Fruit fly (Drosophila melanogaster) whole organism, embryonic: ENCODE data around the gene E2f2.

Experiments used
- CG11093 ChIP-seq: fragments of 200-800 bp; sonication (Bioruptor generic); IDR thresholded peaks from 3 replicates; pipeline ENCODE4 v1.3.6; 2022; ENCODE audit warnings: missing biosample characterization, missing genetic modification characterization
- CG13287 ChIP-seq: fragments of 200-800 bp; sonication (Bioruptor generic); IDR thresholded peaks from 2 replicates; pipeline ENCODE4 v1.3.6; 2022; ENCODE audit warnings: missing biosample characterization, missing genetic modification characterization; ENCODE audit not compliant: partially characterized antibody
- CG13624 ChIP-seq: fragments of 200-800 bp; sonication (Bioruptor generic); optimal IDR thresholded peaks from 2 replicates; lab custom pipeline; 2016; ENCODE audit warnings: missing biosample characterization, missing genetic modification characterization
- CG14667 ChIP-seq: fragments of 200-800 bp; sonication (Bioruptor generic); IDR thresholded peaks from 2 replicates; pipeline ENCODE4 v1.3.6; 2022; ENCODE audit warnings: missing biosample characterization, missing genetic modification characterization
- CG15601 ChIP-seq: fragments of 200-800 bp; sonication (Bioruptor generic); optimal IDR thresholded peaks from 3 replicates; lab custom pipeline; 2019; ENCODE audit warnings: missing biosample characterization, mild to moderate bottlenecking, missing genetic modification characterization, moderate library complexity
- CG2116 ChIP-seq: fragments of 200-800 bp; sonication (Bioruptor generic); optimal IDR thresholded peaks from 3 replicates; lab custom pipeline; 2018; ENCODE audit warnings: missing biosample characterization, mild to moderate bottlenecking, missing genetic modification characterization
- CG30020 ChIP-seq: fragments of 200-800 bp; optimal IDR thresholded peaks from 2 replicates; lab custom pipeline; 2019; ENCODE audit warnings: missing biosample characterization, mild to moderate bottlenecking, missing genetic modification characterization, moderate library complexity
- CG30431 ChIP-seq: fragments of 200-800 bp; sonication (Bioruptor generic); optimal IDR thresholded peaks from 2 replicates; lab custom pipeline; 2017; ENCODE audit warnings: missing biosample characterization, missing genetic modification characterization
- CG3281 ChIP-seq: fragments of 200-800 bp; sonication (Bioruptor generic); optimal IDR thresholded peaks from 3 replicates; lab custom pipeline; 2017; ENCODE audit warnings: missing biosample characterization, mild to moderate bottlenecking, missing genetic modification characterization
- CG4282 ChIP-seq: fragments of 200-800 bp; sonication (Bioruptor generic); optimal IDR thresholded peaks from 2 replicates; lab custom pipeline; 2016; ENCODE audit warnings: missing biosample characterization, missing genetic modification characterization
- CG43689 ChIP-seq: fragments of 200-800 bp; sonication (Bioruptor generic); IDR thresholded peaks from 2 replicates; pipeline ENCODE4 v1.3.6; 2022; ENCODE audit warnings: missing biosample characterization, missing genetic modification characterization
- CG7556 ChIP-seq: fragments of 200-800 bp; sonication (Bioruptor generic); optimal IDR thresholded peaks from 2 replicates; lab custom pipeline; 2017; ENCODE audit warnings: missing biosample characterization, mild to moderate bottlenecking, missing genetic modification characterization
- CG7839 ChIP-seq: fragments of 200-800 bp; sonication (Bioruptor generic); optimal IDR thresholded peaks from 3 replicates; lab custom pipeline; 2018; ENCODE audit warnings: missing biosample characterization, mild to moderate bottlenecking, missing genetic modification characterization, moderate library complexity
- CG9876 ChIP-seq: fragments of 200-800 bp; sonication (Bioruptor generic); optimal IDR thresholded peaks from 2 replicates; lab custom pipeline; 2016; ENCODE audit warnings: missing biosample characterization, missing genetic modification characterization
- Dref ChIP-seq: fragments of 200-800 bp; sonication (Bioruptor generic); IDR thresholded peaks from 2 replicates; pipeline ENCODE4 v1.3.6; 2022; ENCODE audit warnings: missing biosample characterization, missing genetic modification characterization
- Hr3 ChIP-seq: fragments of 200-800 bp; sonication (Bioruptor generic); optimal IDR thresholded peaks from 3 replicates; lab custom pipeline; 2016; ENCODE audit warnings: missing biosample characterization, missing genetic modification characterization
- Jarid2 ChIP-seq: fragments of 200-800 bp; sonication (Bioruptor generic); optimal IDR thresholded peaks from 3 replicates; lab custom pipeline; 2017; ENCODE audit warnings: mild to moderate bottlenecking, missing biosample characterization, missing genetic modification reagents, missing genetic modification characterization
- Lim3 ChIP-seq: fragments of 200-800 bp; sonication (Bioruptor generic); IDR thresholded peaks from 2 replicates; pipeline ENCODE4 v1.3.6; 2022; ENCODE audit warnings: missing biosample characterization, missing genetic modification characterization
- MESR4 ChIP-seq: fragments of 200-800 bp; sonication (Bioruptor generic); optimal IDR thresholded peaks from 2 replicates; lab custom pipeline; 2018; ENCODE audit warnings: missing biosample characterization, mild to moderate bottlenecking, missing genetic modification characterization, moderate library complexity
- Med ChIP-seq: fragments of 200-800 bp; sonication (Bioruptor generic); peaks from one replicate; lab custom pipeline; 2016; ENCODE audit warnings: missing biosample characterization, missing genetic modification characterization, mild to moderate bottlenecking, inconsistent platforms, moderate library complexity
- Optix ChIP-seq: fragments of 200-800 bp; sonication (Bioruptor generic); IDR thresholded peaks from 3 replicates; pipeline ENCODE4 v1.3.6; 2022; ENCODE audit warnings: missing biosample characterization, missing genetic modification characterization
- Poxn ChIP-seq: fragments of 200-800 bp; sonication (Bioruptor generic); IDR thresholded peaks from 2 replicates; pipeline ENCODE4 v1.3.6; 2022; ENCODE audit warnings: missing biosample characterization, missing genetic modification characterization
- Sox100B ChIP-seq: fragments of 200-800 bp; sonication (Bioruptor generic); optimal IDR thresholded peaks from 3 replicates; lab custom pipeline; 2018; ENCODE audit warnings: missing biosample characterization, mild to moderate bottlenecking, missing genetic modification characterization
- Taf1 ChIP-seq: fragments of 200-800 bp; sonication (Bioruptor generic); IDR thresholded peaks from 2 replicates; pipeline ENCODE4 v1.3.6; 2022; ENCODE audit warnings: missing biosample characterization, missing genetic modification characterization
- Vsx1 ChIP-seq: fragments of 200-800 bp; sonication (Bioruptor generic); optimal IDR thresholded peaks from 2 replicates; lab custom pipeline; 2017; ENCODE audit warnings: missing biosample characterization, mild to moderate bottlenecking, missing genetic modification characterization, missing genetic modification reagents
- Xbp1 ChIP-seq: fragments of 200-800 bp; sonication (Bioruptor generic); optimal IDR thresholded peaks from 3 replicates; lab custom pipeline; 2016; ENCODE audit warnings: missing biosample characterization, mild to moderate bottlenecking, missing genetic modification characterization
- abd-A ChIP-seq: fragments of 200-800 bp; sonication (Bioruptor generic); optimal IDR thresholded peaks from 3 replicates; lab custom pipeline; 2019; ENCODE audit warnings: missing biosample characterization, mild to moderate bottlenecking, missing genetic modification characterization, moderate library complexity
- aop ChIP-seq: fragments of 200-800 bp; sonication (Bioruptor generic); IDR thresholded peaks from 2 replicates; pipeline ENCODE4 v1.3.6; 2022; ENCODE audit warnings: missing biosample characterization, missing genetic modification characterization
- bsh ChIP-seq, 2 experiments: fragments of 200-800 bp; sonication (Bioruptor generic); optimal IDR thresholded peaks; 2 replicates each; lab custom pipeline; 2017 to 2018; ENCODE audit warnings: mild to moderate bottlenecking in 2 of 2, missing biosample characterization in 2 of 2, missing genetic modification characterization in 2 of 2, moderate library complexity in 1 of 2
- caup ChIP-seq: fragments of 200-800 bp; sonication (Bioruptor generic); optimal IDR thresholded peaks from 3 replicates; lab custom pipeline; 2017; ENCODE audit warnings: missing biosample characterization, mild to moderate bottlenecking, missing genetic modification characterization, moderate library complexity; ENCODE audit not compliant: severe bottlenecking
- crp ChIP-seq, 2 experiments: fragments of 200-800 bp; sonication (Bioruptor generic); optimal IDR thresholded peaks; 2 replicates in 1 of 2; 3 replicates in 1 of 2; lab custom pipeline; 2017; ENCODE audit warnings: missing biosample characterization in 2 of 2, missing genetic modification characterization in 2 of 2, mild to moderate bottlenecking in 1 of 2, moderate library complexity in 1 of 2
- danr ChIP-seq: fragments of 200-800 bp; sonication (Bioruptor generic); IDR thresholded peaks from 2 replicates; pipeline ENCODE4 v1.3.6; 2022; ENCODE audit warnings: missing biosample characterization, missing genetic modification characterization
- dm ChIP-seq: fragments of 200-800 bp; sonication (Bioruptor generic); optimal IDR thresholded peaks from 3 replicates; lab custom pipeline; 2016; ENCODE audit warnings: missing biosample characterization, missing genetic modification characterization
- fd3F ChIP-seq: fragments of 200-800 bp; sonication (Bioruptor generic); optimal IDR thresholded peaks from 2 replicates; lab custom pipeline; 2018; ENCODE audit warnings: missing biosample characterization, mild to moderate bottlenecking, missing genetic modification characterization, moderate library complexity
- gem ChIP-seq: fragments of 200-800 bp; sonication (Bioruptor generic); optimal IDR thresholded peaks from 2 replicates; lab custom pipeline; 2019; ENCODE audit warnings: missing biosample characterization, mild to moderate bottlenecking, missing genetic modification characterization, moderate library complexity
- grau ChIP-seq: fragments of 200-800 bp; optimal IDR thresholded peaks from 3 replicates; lab custom pipeline; 2019; ENCODE audit warnings: missing biosample characterization, mild to moderate bottlenecking, missing genetic modification characterization, moderate library complexity
- gt ChIP-seq: fragments of 200-800 bp; sonication (Bioruptor generic); IDR thresholded peaks from 2 replicates; pipeline ENCODE4 v1.3.6; 2022; ENCODE audit warnings: missing biosample characterization, missing genetic modification characterization
- her ChIP-seq: fragments of 200-800 bp; sonication (Bioruptor generic); optimal IDR thresholded peaks from 2 replicates; lab custom pipeline; 2016; ENCODE audit warnings: missing biosample characterization, missing genetic modification characterization
- insv ChIP-seq, 2 experiments: fragments of 200-800 bp; sonication (Bioruptor generic); optimal IDR thresholded peaks; 3 replicates each; lab custom pipeline; 2016 to 2018; ENCODE audit warnings: missing biosample characterization in 2 of 2, missing genetic modification characterization in 2 of 2
- inv ChIP-seq: fragments of 200-800 bp; sonication (Bioruptor generic); IDR thresholded peaks from 2 replicates; pipeline ENCODE4 v1.3.6; 2022; ENCODE audit warnings: missing biosample characterization, missing genetic modification characterization; ENCODE audit not compliant: partially characterized antibody
- lbe ChIP-seq: fragments of 200-800 bp; sonication (Bioruptor generic); optimal IDR thresholded peaks from 2 replicates; lab custom pipeline; 2016; ENCODE audit warnings: missing biosample characterization, mild to moderate bottlenecking, missing genetic modification characterization
- mirr ChIP-seq: fragments of 200-800 bp; sonication (Bioruptor generic); optimal IDR thresholded peaks from 3 replicates; lab custom pipeline; 2018; ENCODE audit warnings: missing biosample characterization, mild to moderate bottlenecking, missing genetic modification characterization
- nau ChIP-seq: fragments of 200-800 bp; sonication (Bioruptor generic); optimal IDR thresholded peaks from 3 replicates; lab custom pipeline; 2017; ENCODE audit warnings: missing biosample characterization, mild to moderate bottlenecking, missing genetic modification characterization, missing genetic modification reagents
- onecut ChIP-seq: fragments of 200-800 bp; sonication (Bioruptor generic); IDR thresholded peaks from 2 replicates; pipeline ENCODE4 v1.3.6; 2022; ENCODE audit warnings: missing biosample characterization, missing genetic modification characterization
- ssp ChIP-seq: fragments of 200-800 bp; sonication (Bioruptor generic); IDR thresholded peaks from 2 replicates; pipeline ENCODE4 v1.3.6; 2022; ENCODE audit warnings: missing biosample characterization, missing genetic modification characterization
- tna ChIP-seq: fragments of 200-800 bp; sonication (Bioruptor generic); IDR thresholded peaks from 2 replicates; pipeline ENCODE4 v1.3.6; 2022; ENCODE audit warnings: missing biosample characterization, missing genetic modification characterization; ENCODE audit not compliant: partially characterized antibody
- unc-4 ChIP-seq: fragments of 200-800 bp; sonication (Bioruptor generic); IDR thresholded peaks from 2 replicates; pipeline ENCODE4 v1.3.6; 2022; ENCODE audit warnings: missing biosample characterization, missing genetic modification characterization; ENCODE audit not compliant: partially characterized antibody
- usp ChIP-seq: fragments of >200 bp; optimal IDR thresholded peaks from 2 replicates; lab custom pipeline; 2017; ENCODE audit warnings: missing biosample characterization, missing genetic modification characterization
- wor ChIP-seq: fragments of 200-800 bp; sonication (Bioruptor generic); IDR thresholded peaks from 2 replicates; pipeline ENCODE4 v1.3.6; 2022; ENCODE audit warnings: missing biosample characterization, missing genetic modification characterization

E2f2 gene

dm6 chr2L:21141714-21142500 is 14.6 kb downstream of the E2f2 start, which contains the start of gene Dap160 (continued):
- peak; percentile 68 for TF ChIP-seq unc-4 (GFP tag; lab: Robert Waterston, UW)
- no peak for TF ChIP-seq CG7839
- TF ChIP-seq Lim3 (GFP tag; lab: Robert Waterston, UW), result no peak
- peak; percentile 10 for TF ChIP-seq CG30020 (tag; lab: Kevin White, UChicago)
- TF ChIP-seq CG3281, result peak; percentile 21
- TF ChIP-seq CG11093 (GFP tag; lab: Robert Waterston, UW), result no peak
- no peak for TF ChIP-seq CG43689 (GFP tag; lab: Robert Waterston, UW)
- peak; percentile 59; the same call in 1 of the 2 replicates for TF ChIP-seq tna (GFP tag; lab: Robert Waterston, UW)
- TF ChIP-seq nau, result no peak
- TF ChIP-seq caup (GFP tag; lab: Kevin White, UChicago), result no peak
- TF ChIP-seq CG13287 (GFP tag; lab: Robert Waterston, UW), result peak; percentile 77
- TF ChIP-seq CG14667, result no peak
- no peak for TF ChIP-seq Optix (GFP tag; lab: Robert Waterston, UW)
- no peak for TF ChIP-seq bsh (GFP tag; optimal IDR thresholded peaks at IDR 0.05; lab: Kevin White, UChicago)
- no peak for TF ChIP-seq CG4282 (GFP tag; lab: Kevin White, UChicago)
- no peak; the same call in 1 of the 2 replicates for TF ChIP-seq ssp
- TF ChIP-seq usp (GFP tag; lab: Kevin White, UChicago), result no peak
- TF ChIP-seq mirr (GFP tag; lab: Kevin White, UChicago), result peak; percentile 24
- no peak for TF ChIP-seq dm
- TF ChIP-seq her (GFP tag; lab: Kevin White, UChicago), result no peak
- no peak for TF ChIP-seq CG9876 (GFP tag; lab: Kevin White, UChicago)
- no peak for TF ChIP-seq danr
- TF ChIP-seq onecut (GFP tag; lab: Robert Waterston, UW), result peak; percentile 79
- no peak for TF ChIP-seq Hr3 (GFP tag; lab: Kevin White, UChicago)
- no peak for TF ChIP-seq CG30431
- TF ChIP-seq CG13624 (GFP tag; lab: Kevin White, UChicago), result no peak
- peak; percentile 82 for TF ChIP-seq Dref
- no peak for TF ChIP-seq crp (GFP tag; optimal IDR thresholded peaks at IDR 0.05; lab: Kevin White, UChicago)
- TF ChIP-seq CG2116 (GFP tag; lab: Kevin White, UChicago), result peak; percentile 30
- no peak for TF ChIP-seq wor (GFP tag; lab: Robert Waterston, UW)
- no peak for TF ChIP-seq fd3F
- peak; percentile 62; the same call in 1 of the 2 replicates for TF ChIP-seq inv
- no peak for TF ChIP-seq Poxn (GFP tag; lab: Robert Waterston, UW)
- TF ChIP-seq aop (GFP tag; lab: Robert Waterston, UW), result no peak
- no peak for TF ChIP-seq CG15601 (tag; lab: Kevin White, UChicago)
- peak; percentile 79 for TF ChIP-seq Med (GFP tag; lab: Kevin White, UChicago)
- TF ChIP-seq Sox100B (GFP tag; lab: Kevin White, UChicago), result no peak
- TF ChIP-seq Taf1 (GFP tag; lab: Robert Waterston, UW), result no peak
- no peak for TF ChIP-seq gt (GFP tag; lab: Robert Waterston, UW)
- TF ChIP-seq abd-A (tag; lab: Kevin White, UChicago), result no peak
- TF ChIP-seq Xbp1 (GFP tag; lab: Kevin White, UChicago), result peak; percentile 17
- no peak for TF ChIP-seq grau
- TF ChIP-seq CG7556, result no peak
- TF ChIP-seq gem (tag; lab: Kevin White, UChicago), result no peak
- peak; percentile 91 for TF ChIP-seq MESR4
- TF ChIP-seq insv (GFP tag; optimal IDR thresholded peaks at IDR 0.05; lab: Kevin White, UChicago), result no peak
- no peak for TF ChIP-seq Jarid2 (GFP tag; lab: Kevin White, UChicago)
- TF ChIP-seq Vsx1 (GFP tag; lab: Kevin White, UChicago), result no peak
- peak; percentile 3 for TF ChIP-seq lbe
